Worm (Caenorhabditis elegans) whole organism, late embryonic: Measurements from ENCODE around the gene flp-27.
A peak's percentile ranks its signal among the peaks of the same experiment; 100 is the strongest.

ENCODE experiments used
- C38D4.7 ChIP-seq: fragments of 200-800 bp; sonication (Bioruptor generic); optimal IDR thresholded peaks from 2 replicates; lab custom pipeline; 2018; ENCODE audit warnings: mild to moderate bottlenecking, missing genetic modification characterization, moderate library complexity, missing compliant biosample characterization
- K02D7.2 ChIP-seq: sonication (generic microtip); optimal IDR thresholded peaks from 2 replicates; lab custom pipeline; 2017; ENCODE audit warnings: mild to moderate bottlenecking, missing genetic modification characterization, missing compliant biosample characterization
- K09A11.1 ChIP-seq: sonication (generic microtip); optimal IDR thresholded peaks from 2 replicates; lab custom pipeline; 2017; ENCODE audit warnings: antibody characterized with exemption, mild to moderate bottlenecking, missing genetic modification characterization, missing compliant biosample characterization; ENCODE audit not compliant: insufficient read depth
- ahr-1 ChIP-seq: sonication (generic microtip); optimal IDR thresholded peaks from 2 replicates; lab custom pipeline; 2016; ENCODE audit warnings: missing genetic modification characterization, missing compliant biosample characterization
- ama-1 ChIP-seq: fragments of 150-350 bp; optimal IDR thresholded peaks from 2 replicates; lab custom pipeline; 2014
- ceh-19 ChIP-seq: fragments of 200-800 bp; sonication (Bioruptor generic); optimal IDR thresholded peaks from 2 replicates; lab custom pipeline; 2018; ENCODE audit warnings: mild to moderate bottlenecking, missing genetic modification characterization, missing compliant biosample characterization
- ceh-22 ChIP-seq: sonication (generic microtip); optimal IDR thresholded peaks from 2 replicates; lab custom pipeline; 2017; ENCODE audit warnings: missing biosample characterization, missing genetic modification characterization
- ceh-24 ChIP-seq: sonication (generic microtip); optimal IDR thresholded peaks from 2 replicates; lab custom pipeline; 2016; ENCODE audit warnings: mild to moderate bottlenecking, missing genetic modification characterization, missing compliant biosample characterization
- ceh-45 ChIP-seq: fragments of 200-800 bp; sonication (Bioruptor generic); IDR thresholded peaks from 2 replicates; pipeline ENCODE4 v1.3.6; 2022; ENCODE audit warnings: missing genetic modification reagents, missing genetic modification characterization, missing compliant biosample characterization
- ceh-48 ChIP-seq: sonication (generic microtip); optimal IDR thresholded peaks from 2 replicates; lab custom pipeline; 2016; ENCODE audit warnings: missing genetic modification characterization, inconsistent platforms, missing compliant biosample characterization
- dmd-4 ChIP-seq: sonication (generic microtip); optimal IDR thresholded peaks from 2 replicates; lab custom pipeline; 2016; ENCODE audit warnings: borderline replicate concordance, missing genetic modification characterization, missing compliant biosample characterization
- dve-1 ChIP-seq: sonication (generic microtip); optimal IDR thresholded peaks from 2 replicates; lab custom pipeline; 2017; ENCODE audit warnings: antibody characterized with exemption, mild to moderate bottlenecking, missing genetic modification characterization, missing compliant biosample characterization
- elt-2 ChIP-seq: sonication (generic microtip); optimal IDR thresholded peaks from 2 replicates; lab custom pipeline; 2016; ENCODE audit warnings: missing genetic modification reagents, missing genetic modification characterization, missing compliant biosample characterization
- elt-4 ChIP-seq: sonication (generic microtip); optimal IDR thresholded peaks from 2 replicates; lab custom pipeline; 2016; ENCODE audit warnings: missing genetic modification characterization, missing compliant biosample characterization
- ets-4 ChIP-seq: sonication (generic microtip); optimal IDR thresholded peaks from 2 replicates; lab custom pipeline; 2016; ENCODE audit warnings: missing genetic modification characterization, missing compliant biosample characterization
- eyg-1 ChIP-seq: sonication (generic microtip); optimal IDR thresholded peaks from 2 replicates; lab custom pipeline; 2016; ENCODE audit warnings: missing genotype, missing genetic modification characterization, missing compliant biosample characterization
- fax-1 ChIP-seq: sonication (generic microtip); optimal IDR thresholded peaks from 2 replicates; lab custom pipeline; 2016; ENCODE audit warnings: missing genotype, missing genetic modification characterization, missing compliant biosample characterization
- fkh-6 ChIP-seq: sonication (generic microtip); optimal IDR thresholded peaks from 2 replicates; lab custom pipeline; 2016; ENCODE audit warnings: missing genetic modification characterization, missing compliant biosample characterization
- hlh-13 ChIP-seq: fragments of 200-800 bp; sonication (Bioruptor generic); optimal IDR thresholded peaks from 2 replicates; lab custom pipeline; 2018; ENCODE audit warnings: mild to moderate bottlenecking, missing genetic modification characterization, missing compliant biosample characterization
- hlh-6 ChIP-seq: sonication (generic microtip); optimal IDR thresholded peaks from 2 replicates; lab custom pipeline; 2016; ENCODE audit warnings: missing genotype, missing genetic modification characterization, missing compliant biosample characterization
- hlh-8 ChIP-seq: sonication (generic microtip); optimal IDR thresholded peaks from 2 replicates; lab custom pipeline; 2016; ENCODE audit warnings: missing genotype, missing genetic modification characterization, missing compliant biosample characterization
- lim-6 ChIP-seq: sonication (generic microtip); optimal IDR thresholded peaks from 2 replicates; lab custom pipeline; 2016; ENCODE audit warnings: missing genetic modification characterization, missing compliant biosample characterization
- lin-11 ChIP-seq: fragments of 200-800 bp; sonication (Bioruptor generic); optimal IDR thresholded peaks from 2 replicates; lab custom pipeline; 2018; ENCODE audit warnings: mild to moderate bottlenecking, missing genetic modification characterization, missing compliant biosample characterization
- madf-2 ChIP-seq: sonication (generic microtip); optimal IDR thresholded peaks from 2 replicates; lab custom pipeline; 2017; ENCODE audit warnings: missing genetic modification characterization, missing compliant biosample characterization
- nhr-232 ChIP-seq: sonication (generic microtip); optimal IDR thresholded peaks from 2 replicates; lab custom pipeline; 2016; ENCODE audit warnings: missing genetic modification characterization, missing compliant biosample characterization
- npax-4 ChIP-seq: sonication (generic microtip); optimal IDR thresholded peaks from 2 replicates; lab custom pipeline; 2016; ENCODE audit warnings: missing genetic modification characterization, missing compliant biosample characterization
- odd-2 ChIP-seq: sonication (generic microtip); optimal IDR thresholded peaks from 2 replicates; lab custom pipeline; 2017; ENCODE audit warnings: antibody characterized with exemption, mild to moderate bottlenecking, missing genetic modification characterization, missing compliant biosample characterization
- pag-3 ChIP-seq: sonication (generic microtip); optimal IDR thresholded peaks from 2 replicates; lab custom pipeline; 2016; ENCODE audit warnings: missing compliant biosample characterization, missing genetic modification characterization, borderline replicate concordance
- pax-1 ChIP-seq: fragments of 150-350 bp; optimal IDR thresholded peaks from 2 replicates; lab custom pipeline; 2014; ENCODE audit warnings: missing biosample characterization, missing genetic modification characterization
- pha-2 ChIP-seq: sonication (generic microtip); optimal IDR thresholded peaks from 2 replicates; lab custom pipeline; 2017; ENCODE audit warnings: mild to moderate bottlenecking, missing genetic modification characterization, missing compliant biosample characterization
- tbx-2 ChIP-seq: sonication (generic microtip); optimal IDR thresholded peaks from 2 replicates; lab custom pipeline; 2016; ENCODE audit warnings: missing genetic modification characterization, missing compliant biosample characterization
- tbx-7 ChIP-seq: sonication (generic microtip); optimal IDR thresholded peaks from 2 replicates; lab custom pipeline; 2016; ENCODE audit warnings: missing genotype, missing genetic modification characterization, missing compliant biosample characterization
- unc-42 ChIP-seq: sonication (generic microtip); optimal IDR thresholded peaks from 2 replicates; lab custom pipeline; 2016; ENCODE audit warnings: missing genotype, missing genetic modification characterization, missing compliant biosample characterization
- unc-55 ChIP-seq: sonication (generic microtip); optimal IDR thresholded peaks from 2 replicates; lab custom pipeline; 2017; ENCODE audit warnings: missing biosample characterization, missing genetic modification reagents, missing genetic modification characterization
- unc-86 ChIP-seq: sonication (generic microtip); optimal IDR thresholded peaks from 2 replicates; lab custom pipeline; 2016; ENCODE audit warnings: missing genetic modification characterization, missing compliant biosample characterization

The flp-27 gene

DNA sequence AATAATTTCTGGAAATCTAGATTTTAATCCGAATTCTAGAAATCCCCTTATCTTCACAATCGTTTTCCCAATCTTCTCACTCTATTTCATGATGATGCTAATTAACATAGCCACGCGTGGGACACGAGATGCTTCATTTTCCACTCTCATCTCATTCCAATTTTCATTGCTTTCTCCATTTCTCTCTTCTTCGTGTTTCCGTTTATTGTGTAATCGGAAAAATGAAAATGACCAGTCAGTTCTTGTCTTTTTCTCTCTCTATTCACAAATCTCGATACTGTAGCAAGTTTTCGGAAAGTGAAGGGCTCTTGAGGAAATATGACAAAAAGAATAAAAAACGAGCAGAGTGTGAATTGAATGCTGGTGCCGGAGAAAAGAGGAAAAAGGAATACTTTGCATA is 23.7 kb downstream of the flp-27 start:
- no peak for TF ChIP-seq elt-2 (tag; lab: Kevin White, UChicago)

DNA sequence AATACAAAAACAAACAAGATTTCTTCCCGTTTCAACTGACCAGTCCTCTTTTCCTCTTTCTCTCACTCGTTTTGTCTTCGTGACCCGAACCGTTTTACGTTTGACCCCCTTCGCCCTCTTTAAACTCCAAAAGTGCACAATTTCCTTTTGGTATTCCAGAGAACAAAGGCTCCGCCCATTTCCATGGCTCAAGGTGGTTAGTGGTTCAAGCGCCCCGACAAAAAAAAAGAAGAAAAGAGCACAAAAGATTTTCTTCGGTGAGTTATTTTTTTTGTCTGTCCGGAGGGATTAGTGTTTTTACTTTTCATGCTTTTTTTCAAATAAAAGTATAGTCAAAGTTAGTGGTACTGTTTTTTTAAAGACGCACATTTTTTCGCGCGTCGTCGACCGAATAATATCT is 26.7 kb downstream of the flp-27 start, which contains the start of gene osta-2:
osta-2 (plus strand) TSS at position 160 of the 400 bp plus-strand sequence.
- TF ChIP-seq ceh-48 (tag; lab: Kevin White, UChicago) = no peak
- TF ChIP-seq hlh-6 (tag; lab: Kevin White, UChicago) = no peak
- TF ChIP-seq K09A11.1 (tag; lab: Kevin White, UChicago) = no peak
- TF ChIP-seq K02D7.2 = no peak
- no peak for TF ChIP-seq ceh-45
- no peak for TF ChIP-seq unc-55 (GFP tag; lab: Kevin White, UChicago)
- no peak for TF ChIP-seq fax-1 (tag; lab: Kevin White, UChicago)
- TF ChIP-seq lim-6 (tag; lab: Kevin White, UChicago) = no peak
- TF ChIP-seq pax-1 (tag; lab: Kevin White, UChicago) = no peak
- no peak for TF ChIP-seq lin-11 (tag; lab: Kevin White, UChicago)
- no peak for TF ChIP-seq C38D4.7
- no peak for TF ChIP-seq dve-1 (tag; lab: Kevin White, UChicago)
- TF ChIP-seq fkh-6 (tag; lab: Kevin White, UChicago) = no peak
- TF ChIP-seq unc-86 (tag; lab: Kevin White, UChicago) = no peak
- TF ChIP-seq ceh-22 (tag; lab: Kevin White, UChicago) = no peak
- no peak for TF ChIP-seq hlh-8 (tag; lab: Kevin White, UChicago)
- TF ChIP-seq odd-2 (tag; lab: Kevin White, UChicago) = no peak

DNA sequence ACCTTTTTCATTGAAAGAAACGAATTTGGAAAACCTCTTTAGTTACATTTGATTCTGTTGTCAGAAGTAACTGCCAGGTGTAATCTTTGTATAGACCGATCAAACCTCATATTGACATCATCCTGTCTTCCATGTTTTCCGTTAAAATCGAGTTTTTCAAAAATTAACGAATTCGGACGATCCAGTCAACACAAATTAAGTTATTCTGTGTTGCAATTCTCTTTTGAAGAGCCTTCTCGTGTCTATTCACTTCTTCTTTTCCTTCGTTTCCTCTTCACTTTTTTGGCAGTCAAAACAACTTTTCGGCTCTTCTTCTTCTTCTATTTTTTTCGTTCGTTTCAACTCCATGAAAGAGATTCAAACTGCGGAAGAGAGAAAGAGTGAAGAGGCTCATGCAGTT is 27.4 kb downstream of the flp-27 start:
- no peak for TF ChIP-seq ahr-1
- no peak for TF ChIP-seq pha-2 (tag; lab: Kevin White, UChicago)
- no peak for TF ChIP-seq dmd-4 (tag; lab: Kevin White, UChicago)
- TF ChIP-seq lim-6 (tag; lab: Kevin White, UChicago) = no peak
- no peak for TF ChIP-seq hlh-13
- TF ChIP-seq unc-42 (tag; lab: Kevin White, UChicago) = peak; percentile 90

DNA sequence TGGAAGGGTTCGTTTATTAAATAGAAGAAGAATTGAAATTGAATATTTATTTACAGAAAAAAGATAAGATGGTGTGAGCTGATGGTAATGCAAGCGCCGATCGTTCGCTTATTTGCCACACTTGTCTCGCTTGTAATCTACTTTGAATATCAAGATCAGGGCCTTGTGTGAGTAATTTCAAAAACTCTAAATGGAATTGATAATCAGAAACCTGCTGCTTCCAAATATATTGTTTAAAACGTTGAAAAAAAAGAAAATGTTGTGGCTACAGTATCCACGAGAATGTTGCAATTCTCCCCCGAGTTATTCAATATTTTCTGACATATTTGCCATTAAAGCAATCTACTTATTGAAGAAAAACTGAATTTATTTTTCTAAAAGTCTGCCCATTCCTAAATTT is 30.0 kb downstream of the flp-27 start:
- no peak for TF ChIP-seq elt-2 (tag; lab: Kevin White, UChicago)
- no peak for TF ChIP-seq tbx-2 (tag; lab: Kevin White, UChicago)
- TF ChIP-seq ceh-19 (GFP tag; lab: Kevin White, UChicago) = no peak
- TF ChIP-seq tbx-7 (tag; lab: Kevin White, UChicago) = no peak
- no peak for TF ChIP-seq madf-2
- no peak for TF ChIP-seq ceh-24 (tag; lab: Kevin White, UChicago)
- no peak for TF ChIP-seq ama-1 (lab: Kevin White, UChicago)
- no peak for TF ChIP-seq fax-1 (tag; lab: Kevin White, UChicago)
- no peak for TF ChIP-seq npax-4 (tag; lab: Kevin White, UChicago)
- TF ChIP-seq elt-4 (tag; lab: Kevin White, UChicago) = no peak
- TF ChIP-seq nhr-232 = no peak
- TF ChIP-seq pag-3 = no peak

DNA sequence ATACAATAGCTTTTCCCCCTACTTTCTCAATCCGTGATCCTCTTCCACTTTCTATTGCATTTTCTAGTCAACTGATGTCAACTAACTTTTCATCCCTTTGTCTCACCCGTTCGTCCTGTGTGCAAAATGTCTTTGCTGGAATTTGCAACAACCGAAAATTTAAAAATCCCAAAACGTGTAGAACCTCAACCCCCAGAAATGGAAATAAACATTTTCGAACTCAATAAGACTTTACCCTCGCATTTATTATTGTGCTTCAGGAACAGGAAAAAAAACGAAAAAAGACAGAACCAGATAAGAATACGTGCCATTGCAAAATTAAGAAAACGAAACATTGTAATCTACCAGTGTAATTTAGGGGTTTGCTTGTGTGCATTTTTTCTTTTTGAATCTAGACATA is 31.3 kb downstream of the flp-27 start:
- TF ChIP-seq eyg-1 (tag; lab: Kevin White, UChicago) (no peak), ets-4 (tag; lab: Kevin White, UChicago) (no peak), K09A11.1 (tag; lab: Kevin White, UChicago) (no peak), ama-1 (lab: Kevin White, UChicago) (peak; percentile 80), ceh-24 (tag; lab: Kevin White, UChicago) (no peak)
- TF ChIP-seq, all 69 proteins: peak for 1
